Worm (Caenorhabditis elegans): ENCODE data around the gene F33G12.7.

F33G12.7 gene

ce11 chrII:5019389-5020108 is 20.9 kb downstream of the F33G12.7 start (continued):
- TF ChIP-seq nhr-85 (tag): peak; percentile 89
- TF ChIP-seq mep-1 (tag; optimal IDR thresholded peaks at IDR 0.05): no peak
- no peak for TF ChIP-seq tbx-2 (tag; optimal IDR thresholded peaks at IDR 0.05)
- peak in 5 of 6 experiments; percentile 12 to 89 (median 84) for TF ChIP-seq elt-3 (tag; optimal IDR thresholded peaks at IDR 0.05)
- peak; percentile 53 for TF ChIP-seq snu-23 (GFP tag; optimal IDR thresholded peaks at IDR 0.05)
- TF ChIP-seq nhr-20 (tag; optimal IDR thresholded peaks at IDR 0.05): peak; percentile 57
- TF ChIP-seq ceh-88 (GFP tag; IDR thresholded peaks at IDR 0.05): 0 out of 2 replicates have a peak, but pooled peaks have one; percentile 16
- no peak for TF ChIP-seq fkh-4 (tag; optimal IDR thresholded peaks at IDR 0.05; ENCODE audit: borderline replicate concordance)
- TF ChIP-seq sox-4 (tag; optimal IDR thresholded peaks at IDR 0.05): no peak
- no peak for TF ChIP-seq C04F5.9 (tag; optimal IDR thresholded peaks at IDR 0.05)

ce11 chrII:5018578-5018977 is 21.9 kb downstream of the F33G12.7 start:
- TF ChIP-seq fkh-10 (GFP tag; optimal IDR thresholded peaks at IDR 0.05): no peak
- TF ChIP-seq fos-1 (tag; optimal IDR thresholded peaks at IDR 0.05): no peak
- TF ChIP-seq xbp-1 (tag; optimal IDR thresholded peaks at IDR 0.05): no peak
- TF ChIP-seq ceh-82 (tag; optimal IDR thresholded peaks at IDR 0.05): no peak
- TF ChIP-seq jun-1 (tag; optimal IDR thresholded peaks at IDR 0.05): no peak
- TF ChIP-seq lin-35 (GFP tag; optimal IDR thresholded peaks at IDR 0.05): no peak
- TF ChIP-seq efl-1 (optimal IDR thresholded peaks at IDR 0.05): no peak
- peak in 1 of 2 experiments; percentile 88 for TF ChIP-seq efl-1 (GFP tag; optimal IDR thresholded peaks at IDR 0.05 in 1 of 2)
- no peak for TF ChIP-seq lir-3 (tag; optimal IDR thresholded peaks at IDR 0.05; ENCODE audit: poor library complexity)
- no peak for TF ChIP-seq unc-30 (tag; optimal IDR thresholded peaks at IDR 0.05)

ce11 chrII:5016977-5017585 is 23.4 kb downstream of the F33G12.7 start:
- TF ChIP-seq C04F5.9 (tag; optimal IDR thresholded peaks at IDR 0.05) (no peak), egl-27 (tag; optimal IDR thresholded peaks at IDR 0.05) (no peak), ceh-82 (tag; optimal IDR thresholded peaks at IDR 0.05) (peak; percentile 51 to 68 (median 61)), ama-1 (optimal IDR thresholded peaks at IDR 0.05) (peak; percentile 19), mef-2 (tag; optimal IDR thresholded peaks at IDR 0.05) (no peak), sox-4 (tag; optimal IDR thresholded peaks at IDR 0.05) (no peak), vab-15 (tag; optimal IDR thresholded peaks at IDR 0.05) (no peak), nhr-12 (tag; optimal IDR thresholded peaks at IDR 0.05) (no peak), isw-1 (GFP tag; IDR thresholded peaks at IDR 0.05) (peak; percentile 61), ets-5 (GFP tag; IDR thresholded peaks at IDR 0.05) (no peak), fkh-10 (GFP tag; optimal IDR thresholded peaks at IDR 0.05) (peak; percentile 8), lin-35 (GFP tag; optimal IDR thresholded peaks at IDR 0.05) (peak; percentile 66 to 70), mab-9 (GFP tag; IDR thresholded peaks at IDR 0.05) (peak; percentile 18; the same call in 1 of the 2 replicates), nhr-20 (tag; optimal IDR thresholded peaks at IDR 0.05) (peak; percentile 58), lin-15B (tag; optimal IDR thresholded peaks at IDR 0.05) (no peak), elt-3 (tag; optimal IDR thresholded peaks at IDR 0.05) (peak in 2 of 6 experiments; percentile 9 to 53), tbx-2 (tag; optimal IDR thresholded peaks at IDR 0.05) (peak; percentile 67), fkh-4 (tag; optimal IDR thresholded peaks at IDR 0.05; ENCODE audit: borderline replicate concordance) (no peak), pqm-1 (tag; optimal IDR thresholded peaks at IDR 0.05) (no peak), elt-2 (tag; optimal IDR thresholded peaks at IDR 0.05) (peak; percentile 83), lin-13 (GFP tag; optimal IDR thresholded peaks at IDR 0.05) (peak; percentile 15), grh-1 (GFP tag; IDR thresholded peaks at IDR 0.05) (no peak), C34B4.2 (tag; optimal IDR thresholded peaks at IDR 0.05) (no peak), hlh-4 (tag; optimal IDR thresholded peaks at IDR 0.05) (no peak), efl-3 (GFP tag; optimal IDR thresholded peaks at IDR 0.05) (no peak), lsy-2 (tag; optimal IDR thresholded peaks at IDR 0.05) (peak; percentile 67 to 76), snpc-4 (tag; optimal IDR thresholded peaks at IDR 0.05) (peak; percentile 48), efl-1 (optimal IDR thresholded peaks at IDR 0.05) (peak; percentile 72 to 79), efl-1 (GFP tag; optimal IDR thresholded peaks at IDR 0.05 in 1 of 2) (peak; percentile 28 to 92), zag-1 (tag; optimal IDR thresholded peaks at IDR 0.05) (no peak), nhr-71 (tag; optimal IDR thresholded peaks at IDR 0.05) (peak; percentile 81), sup-37 (GFP tag; optimal IDR thresholded peaks at IDR 0.05) (no peak), ceh-8 (GFP tag; optimal IDR thresholded peaks at IDR 0.05) (peak; percentile 20), Y116A8C.19 (tag; optimal IDR thresholded peaks at IDR 0.05; ENCODE audit: borderline replicate concordance) (no peak), nhr-237 (tag; optimal IDR thresholded peaks at IDR 0.05) (no peak), unc-86 (tag; optimal IDR thresholded peaks at IDR 0.05) (peak; percentile 75), zip-4 (GFP tag; optimal IDR thresholded peaks at IDR 0.05) (no peak), ceh-88 (GFP tag; IDR thresholded peaks at IDR 0.05) (no peak)

Data from whole organism, L1 larva.